Fruit fly (Drosophila melanogaster): ENCODE results near the gene CG5676.

The CG5676 gene

dm6 chr2L:10237725-10238446, 17.8 kb downstream of the CG5676 start, which contains the start of gene mthl15:
TSS of gene mthl15 (minus strand) at chr2L:10238317.
- TF ChIP-seq GATAd (GFP tag; optimal IDR thresholded peaks at IDR 0.05) = no peak
- TF ChIP-seq CG32264 (GFP tag; optimal IDR thresholded peaks at IDR 0.05) = no peak
- TF ChIP-seq Vsx2 (GFP tag; optimal IDR thresholded peaks at IDR 0.05; ENCODE audit: partially characterized antibody) = no peak
- no peak for TF ChIP-seq Sp1 (GFP tag; optimal IDR thresholded peaks at IDR 0.05)
- no peak for TF ChIP-seq foxo (GFP tag; optimal IDR thresholded peaks at IDR 0.05)
- no peak for TF ChIP-seq Hr78 (GFP tag; optimal IDR thresholded peaks at IDR 0.05)

dm6 chr2L:10232827-10233226, 22.9 kb downstream of the CG5676 start:
- TF ChIP-seq Dif (GFP tag; optimal IDR thresholded peaks at IDR 0.05; ENCODE audit: partially characterized antibody) (no peak), HLH106 (tag; optimal IDR thresholded peaks at IDR 0.05) (no peak), Sp1 (GFP tag; optimal IDR thresholded peaks at IDR 0.05) (no peak), psq (GFP tag; optimal IDR thresholded peaks at IDR 0.05) (no peak), Hr78 (GFP tag; optimal IDR thresholded peaks at IDR 0.05) (no peak), dsf (GFP tag; optimal IDR thresholded peaks at IDR 0.05; ENCODE audit: borderline replicate concordance) (no peak), dl (GFP tag; optimal IDR thresholded peaks at IDR 0.05; ENCODE audit: insufficient read depth in 1 of 2, partially characterized antibody in 2 of 2) (no peak), Hr83 (GFP tag; optimal IDR thresholded peaks at IDR 0.05; ENCODE audit: poor library complexity, severe bottlenecking) (no peak), N (GFP tag; optimal IDR thresholded peaks at IDR 0.05) (no peak)

- TF ChIP-seq woc (GFP tag; optimal IDR thresholded peaks at IDR 0.05) (peak; percentile 57), Dif (GFP tag; optimal IDR thresholded peaks at IDR 0.05; ENCODE audit: partially characterized antibody) (no peak)
These were observed 23.4 kb downstream of the CG5676 start, which contains the start of gene eEF1delta for dm6 chr2L:10232152-10232816. TSS of gene eEF1delta (plus strand) at chr2L:10232507.

dm6 chr2L:10231510-10231909, 24.2 kb downstream of the CG5676 start, which contains the start of gene ova:
TSS of gene ova (minus strand) at chr2L:10231692.
- TF ChIP-seq fru (GFP tag; optimal IDR thresholded peaks at IDR 0.05) (no peak), usp (GFP tag; optimal IDR thresholded peaks at IDR 0.05) (no peak), pan (optimal IDR thresholded peaks at IDR 0.05) (no peak), h (GFP tag; optimal IDR thresholded peaks at IDR 0.05) (no peak), CG9705 (GFP tag; optimal IDR thresholded peaks at IDR 0.05) (no peak), Hnf4 (GFP tag; optimal IDR thresholded peaks at IDR 0.05) (no peak), Dif (GFP tag; optimal IDR thresholded peaks at IDR 0.05; ENCODE audit: partially characterized antibody) (no peak), jim (GFP tag; optimal IDR thresholded peaks at IDR 0.05) (no peak), CrebA (GFP tag; optimal IDR thresholded peaks at IDR 0.05; ENCODE audit: borderline replicate concordance) (no peak), sv (GFP tag; optimal IDR thresholded peaks at IDR 0.05) (no peak), Myc (optimal IDR thresholded peaks at IDR 0.05) (no peak), CG32264 (GFP tag; optimal IDR thresholded peaks at IDR 0.05) (no peak), Jra (GFP tag; optimal IDR thresholded peaks at IDR 0.05) (no peak), br (GFP tag; optimal IDR thresholded peaks at IDR 0.05) (no peak), tai (GFP tag; optimal IDR thresholded peaks at IDR 0.05) (no peak), OdsH (GFP tag; optimal IDR thresholded peaks at IDR 0.05) (no peak)

- TF ChIP-seq Dfd (GFP tag; optimal IDR thresholded peaks at IDR 0.05) (no peak), Sp1 (GFP tag; optimal IDR thresholded peaks at IDR 0.05) (peak; percentile 1), jim (GFP tag; optimal IDR thresholded peaks at IDR 0.05) (no peak), Hnf4 (GFP tag; optimal IDR thresholded peaks at IDR 0.05) (peak; percentile 22), fru (GFP tag; optimal IDR thresholded peaks at IDR 0.05) (peak; percentile 55), Jra (GFP tag; optimal IDR thresholded peaks at IDR 0.05) (no peak), brk (GFP tag; optimal IDR thresholded peaks at IDR 0.05) (peak; percentile 43), CG9705 (GFP tag; optimal IDR thresholded peaks at IDR 0.05) (no peak), Abd-B (GFP tag; optimal IDR thresholded peaks at IDR 0.05) (no peak), Rel (GFP tag; optimal IDR thresholded peaks at IDR 0.05) (no peak), Rel (tag; optimal IDR thresholded peaks at IDR 0.05) (no peak), CrebA (GFP tag; optimal IDR thresholded peaks at IDR 0.05; ENCODE audit: borderline replicate concordance) (no peak), Hr78 (GFP tag; optimal IDR thresholded peaks at IDR 0.05) (no peak), tai (GFP tag; optimal IDR thresholded peaks at IDR 0.05) (peak; percentile 59), HLH106 (tag; optimal IDR thresholded peaks at IDR 0.05) (peak; percentile 19), OdsH (GFP tag; optimal IDR thresholded peaks at IDR 0.05) (peak; percentile 18), Hr83 (GFP tag; optimal IDR thresholded peaks at IDR 0.05; ENCODE audit: poor library complexity, severe bottlenecking) (peak; percentile 40), h (GFP tag; optimal IDR thresholded peaks at IDR 0.05) (peak; percentile 66), foxo (GFP tag; optimal IDR thresholded peaks at IDR 0.05) (peak in 1 of 2 experiments; percentile 59), pan (optimal IDR thresholded peaks at IDR 0.05) (no peak), dl (GFP tag; optimal IDR thresholded peaks at IDR 0.05; ENCODE audit: insufficient read depth in 1 of 2, partially characterized antibody in 2 of 2) (no peak), rgr (GFP tag; optimal IDR thresholded peaks at IDR 0.05) (peak; percentile 60), sv (GFP tag; optimal IDR thresholded peaks at IDR 0.05) (no peak), CG32264 (GFP tag; optimal IDR thresholded peaks at IDR 0.05) (no peak), psq (GFP tag; optimal IDR thresholded peaks at IDR 0.05) (peak; percentile 32), woc (GFP tag; optimal IDR thresholded peaks at IDR 0.05) (no peak), ey (GFP tag; optimal IDR thresholded peaks at IDR 0.05) (peak; percentile 28), Mio (GFP tag; optimal IDR thresholded peaks at IDR 0.05) (no peak)
These were observed 24.6 kb downstream of the CG5676 start for dm6 chr2L:10231092-10231494.

All from whole organism, wandering third instar larva.